Worm (Caenorhabditis elegans) whole organism, L2 larva: Measurements from ENCODE around the gene R10E4.1.

Experiments
- C34F6.9 ChIP-seq: fragments of 150-350 bp; optimal IDR thresholded peaks from 2 replicates; lab custom pipeline; 2014; ENCODE audit warnings: missing biosample characterization, missing genetic modification characterization
- F13H6.1 ChIP-seq: sonication (generic microtip); optimal IDR thresholded peaks from 2 replicates; lab custom pipeline; 2016; ENCODE audit warnings: missing genetic modification characterization, missing compliant biosample characterization
- R02D3.7 ChIP-seq: fragments of 150-350 bp; optimal IDR thresholded peaks from 2 replicates; lab custom pipeline; 2014; ENCODE audit warnings: missing biosample characterization, missing genetic modification characterization
- Y55F3AM.14 ChIP-seq: fragments of 200-800 bp; sonication (Bioruptor generic); optimal IDR thresholded peaks from 2 replicates; lab custom pipeline; 2018; ENCODE audit warnings: mild to moderate bottlenecking, missing genetic modification characterization, missing compliant biosample characterization
- ZK546.5 ChIP-seq: sonication (generic microtip); optimal IDR thresholded peaks from 2 replicates; lab custom pipeline; 2017; ENCODE audit warnings: missing biosample characterization, missing genetic modification characterization
- alr-1 ChIP-seq: fragments of 150-350 bp; optimal IDR thresholded peaks from 2 replicates; lab custom pipeline; 2014; ENCODE audit warnings: missing biosample characterization, missing genetic modification characterization
- aly-2 ChIP-seq: fragments of 150-350 bp; optimal IDR thresholded peaks from 2 replicates; lab custom pipeline; 2014; ENCODE audit warnings: missing biosample characterization, missing genetic modification characterization
- ama-1 ChIP-seq: fragments of 150-350 bp; optimal IDR thresholded peaks from 2 replicates; lab custom pipeline; 2018; ENCODE audit warnings: inconsistent platforms
- blmp-1 ChIP-seq: sonication (generic microtip); optimal IDR thresholded peaks from 2 replicates; lab custom pipeline; 2017; ENCODE audit warnings: missing genetic modification characterization, mild to moderate bottlenecking, missing compliant biosample characterization, antibody characterized with exemption, moderate library complexity; ENCODE audit not compliant: insufficient read depth
- ceh-16 ChIP-seq: fragments of 150-350 bp; optimal IDR thresholded peaks from 2 replicates; lab custom pipeline; 2014; ENCODE audit warnings: missing biosample characterization, missing genetic modification characterization
- ceh-82 ChIP-seq: fragments of 150-350 bp; optimal IDR thresholded peaks from 2 replicates; lab custom pipeline; 2014; ENCODE audit warnings: missing biosample characterization, missing genetic modification characterization
- crh-2 ChIP-seq: sonication (generic microtip); optimal IDR thresholded peaks from 2 replicates; lab custom pipeline; 2017; ENCODE audit warnings: missing biosample characterization, missing genetic modification characterization
- dmd-4 ChIP-seq: sonication (generic microtip); optimal IDR thresholded peaks from 2 replicates; lab custom pipeline; 2017; ENCODE audit warnings: missing biosample characterization, missing genetic modification characterization
- egl-27 ChIP-seq: sonication (generic microtip); optimal IDR thresholded peaks from 3 replicates; lab custom pipeline; 2017; ENCODE audit warnings: missing biosample characterization, missing genetic modification reagents, missing genetic modification characterization
- elt-1 ChIP-seq: fragments of 150-350 bp; optimal IDR thresholded peaks from 2 replicates; lab custom pipeline; 2014; ENCODE audit warnings: missing biosample characterization, missing genetic modification characterization
- elt-3 ChIP-seq: sonication (generic microtip); optimal IDR thresholded peaks from 2 replicates; lab custom pipeline; 2017; ENCODE audit warnings: missing biosample characterization, missing genetic modification characterization
- fos-1 ChIP-seq: fragments of 150-350 bp; optimal IDR thresholded peaks from 2 replicates; lab custom pipeline; 2014; ENCODE audit warnings: missing biosample characterization, missing genetic modification characterization
- gmeb-1 ChIP-seq: fragments of 150-350 bp; optimal IDR thresholded peaks from 2 replicates; lab custom pipeline; 2014; ENCODE audit warnings: missing biosample characterization, missing genetic modification characterization
- lin-11 ChIP-seq: fragments of 150-350 bp; sonication (generic microtip); optimal IDR thresholded peaks from 2 replicates; lab custom pipeline; 2014; ENCODE audit warnings: missing biosample characterization, missing genetic modification characterization, inconsistent platforms, mixed read lengths
- lin-13 ChIP-seq: fragments of 150-350 bp; optimal IDR thresholded peaks from 2 replicates; lab custom pipeline; 2014; ENCODE audit warnings: missing biosample characterization, missing genetic modification reagents, missing genetic modification characterization
- lin-39 ChIP-seq: fragments of 150-350 bp; optimal IDR thresholded peaks from 2 replicates; lab custom pipeline; 2014; ENCODE audit warnings: missing biosample characterization, missing genetic modification reagents, missing genetic modification characterization
- lsy-2 ChIP-seq, 2 experiments: fragments of 150-350 bp in 1 of 2; sonication (generic microtip) in 1 of 2; optimal IDR thresholded peaks; 2 replicates each; lab custom pipeline; 2014 to 2017; ENCODE audit warnings: missing biosample characterization in 2 of 2, missing genetic modification characterization in 2 of 2
- mab-5 ChIP-seq: fragments of 150-350 bp; optimal IDR thresholded peaks from 2 replicates; lab custom pipeline; 2014; ENCODE audit warnings: missing biosample characterization, missing genetic modification characterization
- mbf-1 ChIP-seq: sonication (generic microtip); optimal IDR thresholded peaks from 2 replicates; lab custom pipeline; 2017; ENCODE audit warnings: missing biosample characterization, missing genetic modification characterization
- mdl-1 ChIP-seq, 2 experiments: fragments of 150-350 bp in 1 of 2; sonication (generic microtip) in 1 of 2; optimal IDR thresholded peaks; 2 replicates each; lab custom pipeline; 2017; ENCODE audit warnings: missing biosample characterization in 2 of 2, missing genetic modification characterization in 2 of 2
- nhr-10 ChIP-seq: sonication (generic microtip); optimal IDR thresholded peaks from 2 replicates; lab custom pipeline; 2017; ENCODE audit warnings: missing biosample characterization, missing genetic modification characterization
- nhr-11 ChIP-seq: fragments of 150-350 bp; optimal IDR thresholded peaks from 2 replicates; lab custom pipeline; 2014; ENCODE audit warnings: missing biosample characterization, missing genetic modification characterization
- nhr-12 ChIP-seq: fragments of 150-350 bp; optimal IDR thresholded peaks from 2 replicates; lab custom pipeline; 2014; ENCODE audit warnings: missing biosample characterization, missing genetic modification characterization
- nhr-129 ChIP-seq: fragments of 150-350 bp; optimal IDR thresholded peaks from 2 replicates; lab custom pipeline; 2014; ENCODE audit warnings: missing biosample characterization, missing genetic modification characterization
- nhr-21 ChIP-seq: fragments of 150-350 bp; optimal IDR thresholded peaks from 2 replicates; lab custom pipeline; 2014; ENCODE audit warnings: missing biosample characterization, missing genetic modification characterization
- nhr-23 ChIP-seq: fragments of 150-350 bp; optimal IDR thresholded peaks from 2 replicates; lab custom pipeline; 2014; ENCODE audit warnings: missing biosample characterization, missing genetic modification reagents, missing genetic modification characterization
- nhr-237 ChIP-seq: fragments of 150-350 bp; optimal IDR thresholded peaks from 2 replicates; lab custom pipeline; 2014; ENCODE audit warnings: missing biosample characterization, missing genetic modification characterization
- nhr-25 ChIP-seq: fragments of 150-350 bp; sonication (generic microtip); optimal IDR thresholded peaks from 3 replicates; lab custom pipeline; 2014; ENCODE audit warnings: missing biosample characterization, missing genetic modification characterization
- nhr-6 ChIP-seq: fragments of 150-350 bp; optimal IDR thresholded peaks from 2 replicates; lab custom pipeline; 2014; ENCODE audit warnings: missing biosample characterization, missing genetic modification characterization
- nhr-77 ChIP-seq: fragments of 150-350 bp; optimal IDR thresholded peaks from 2 replicates; lab custom pipeline; 2014; ENCODE audit warnings: missing biosample characterization, missing genetic modification characterization
- peb-1 ChIP-seq: fragments of 150-350 bp; optimal IDR thresholded peaks from 2 replicates; lab custom pipeline; 2014; ENCODE audit warnings: missing biosample characterization, missing genetic modification characterization
- sem-4 ChIP-seq: fragments of 150-350 bp; optimal IDR thresholded peaks from 2 replicates; lab custom pipeline; 2014; ENCODE audit warnings: missing biosample characterization, missing genetic modification reagents, missing genetic modification characterization
- skn-1 ChIP-seq: sonication (generic microtip); optimal IDR thresholded peaks from 2 replicates; lab custom pipeline; 2017; ENCODE audit warnings: missing biosample characterization, missing genetic modification characterization
- sma-3 ChIP-seq: sonication (generic microtip); optimal IDR thresholded peaks from 2 replicates; lab custom pipeline; 2016; ENCODE audit warnings: missing genetic modification reagents, missing genetic modification characterization, missing compliant biosample characterization
- sma-9 ChIP-seq, 2 experiments: fragments of 150-350 bp in 1 of 2; sonication (generic microtip) in 1 of 2; optimal IDR thresholded peaks; 2 replicates each; lab custom pipeline; 2014 to 2016; ENCODE audit warnings: missing genetic modification characterization in 2 of 2, mild to moderate bottlenecking in 1 of 2, missing biosample characterization in 1 of 2, missing compliant biosample characterization in 1 of 2, missing genetic modification reagents in 1 of 2, moderate library complexity in 1 of 2
- snpc-4 ChIP-seq: fragments of 150-350 bp; optimal IDR thresholded peaks from 2 replicates; lab custom pipeline; 2014; ENCODE audit warnings: missing biosample characterization, missing genetic modification characterization
- unc-39 ChIP-seq: fragments of 150-350 bp; optimal IDR thresholded peaks from 2 replicates; lab custom pipeline; 2014; ENCODE audit warnings: missing biosample characterization, missing genetic modification characterization
- unc-55 ChIP-seq: fragments of 150-350 bp; sonication (generic microtip); optimal IDR thresholded peaks from 3 replicates; lab custom pipeline; 2014; ENCODE audit warnings: missing biosample characterization, missing genetic modification reagents, missing genetic modification characterization
- unc-62 ChIP-seq: fragments of 150-350 bp; optimal IDR thresholded peaks from 2 replicates; lab custom pipeline; 2014; ENCODE audit warnings: missing biosample characterization, missing genetic modification reagents, missing genetic modification characterization
- zag-1 ChIP-seq: fragments of 150-350 bp; optimal IDR thresholded peaks from 2 replicates; lab custom pipeline; 2014; ENCODE audit warnings: missing biosample characterization, missing genetic modification characterization
- ztf-1 ChIP-seq: fragments of 200-800 bp; sonication (Bioruptor generic); conservative IDR thresholded peaks from 2 replicates; pipeline ENCODE4 v1.3.6; 2022; ENCODE audit warnings: missing genetic modification characterization, missing compliant biosample characterization
- ztf-11 ChIP-seq: sonication (generic microtip); optimal IDR thresholded peaks from 2 replicates; lab custom pipeline; 2017; ENCODE audit warnings: missing biosample characterization, missing genetic modification characterization
- ztf-4 ChIP-seq: fragments of 150-350 bp; optimal IDR thresholded peaks from 2 replicates; lab custom pipeline; 2014; ENCODE audit warnings: missing biosample characterization, missing genetic modification characterization

R10E4.1 gene

ce11 chrIII:4283175-4283574, 13.6 kb downstream of the R10E4.1 start:
- TF ChIP-seq lin-13 (no peak), mab-5 (tag; lab: Kevin White, UChicago) (no peak), nhr-10 (tag; lab: Kevin White, UChicago) (no peak), F13H6.1 (tag; lab: Kevin White, UChicago) (peak; percentile 90), crh-2 (tag; lab: Kevin White, UChicago) (no peak), lsy-2 (tag; optimal IDR thresholded peaks at IDR 0.05; lab: Kevin White, UChicago) (peak in 1 of 2 experiments; percentile 41), peb-1 (tag; lab: Kevin White, UChicago) (no peak), C34F6.9 (tag; lab: Kevin White, UChicago) (peak; percentile 35), egl-27 (tag; lab: Kevin White, UChicago) (peak; percentile 44), sma-9 (GFP tag; optimal IDR thresholded peaks at IDR 0.05; lab: Kevin White, UChicago) (peak; percentile 80), sma-9 (tag; optimal IDR thresholded peaks at IDR 0.05; lab: Kevin White, UChicago) (no peak), ztf-4 (tag; lab: Kevin White, UChicago) (peak; percentile 21), nhr-6 (tag; lab: Kevin White, UChicago) (no peak), nhr-129 (tag; lab: Kevin White, UChicago) (peak; percentile 68), unc-62 (GFP tag; lab: Kevin White, UChicago) (no peak)

ce11 chrIII:4284732-4285165, 15.2 kb downstream of the R10E4.1 start:
- no peak for TF ChIP-seq ama-1
- TF ChIP-seq ceh-16 (tag; lab: Kevin White, UChicago) = peak; percentile 90
- peak; percentile 41 for TF ChIP-seq nhr-6 (tag; lab: Kevin White, UChicago)
- no peak for TF ChIP-seq aly-2 (tag; lab: Kevin White, UChicago)
- TF ChIP-seq peb-1 (tag; lab: Kevin White, UChicago) = no peak
- TF ChIP-seq elt-3 = no peak
- TF ChIP-seq ztf-11 (tag; lab: Kevin White, UChicago) = no peak
- no peak for TF ChIP-seq zag-1 (tag; lab: Kevin White, UChicago)
- peak; percentile 82 for TF ChIP-seq nhr-129 (tag; lab: Kevin White, UChicago)
- no peak for TF ChIP-seq nhr-77 (tag; lab: Kevin White, UChicago)
- TF ChIP-seq lin-11 (tag; lab: Kevin White, UChicago) = no peak
- TF ChIP-seq skn-1 (tag; lab: Kevin White, UChicago) = no peak
- TF ChIP-seq unc-62 (GFP tag; lab: Kevin White, UChicago) = no peak
- peak; percentile 93 for TF ChIP-seq F13H6.1 (tag; lab: Kevin White, UChicago)
- no peak for TF ChIP-seq nhr-11 (tag; lab: Kevin White, UChicago)
- TF ChIP-seq nhr-25 = peak; percentile 95
- TF ChIP-seq ceh-82 = no peak
- no peak for TF ChIP-seq ZK546.5
- peak in 1 of 2 experiments; percentile 82 for TF ChIP-seq mdl-1 (tag; optimal IDR thresholded peaks at IDR 0.05; lab: Kevin White, UChicago)
- TF ChIP-seq nhr-21 (tag; lab: Kevin White, UChicago) = peak; percentile 87
- no peak for TF ChIP-seq lin-39 (tag; lab: Kevin White, UChicago)
- TF ChIP-seq gmeb-1 (tag; lab: Kevin White, UChicago) = peak; percentile 58
- peak; percentile 38 for TF ChIP-seq lin-13
- TF ChIP-seq unc-39 (tag; lab: Kevin White, UChicago) = no peak
- peak; percentile 72 for TF ChIP-seq egl-27 (tag; lab: Kevin White, UChicago)
- no peak for TF ChIP-seq R02D3.7 (tag; lab: Kevin White, UChicago)
- peak; percentile 93 for TF ChIP-seq sma-9 (GFP tag; optimal IDR thresholded peaks at IDR 0.05; lab: Kevin White, UChicago)
- TF ChIP-seq sma-9 (tag; optimal IDR thresholded peaks at IDR 0.05; lab: Kevin White, UChicago) = no peak
- TF ChIP-seq fos-1 (tag; lab: Kevin White, UChicago) = peak; percentile 79
- no peak for TF ChIP-seq mbf-1
- no peak for TF ChIP-seq nhr-10 (tag; lab: Kevin White, UChicago)
- TF ChIP-seq mab-5 (tag; lab: Kevin White, UChicago) = peak; percentile 13
- peak in 1 of 2 experiments; percentile 85 for TF ChIP-seq lsy-2 (tag; optimal IDR thresholded peaks at IDR 0.05; lab: Kevin White, UChicago)
- TF ChIP-seq alr-1 (tag; lab: Kevin White, UChicago) = no peak
- peak; percentile 97 for TF ChIP-seq sma-3 (GFP tag; lab: Kevin White, UChicago)
- peak; percentile 30 for TF ChIP-seq snpc-4 (tag; lab: Kevin White, UChicago)
- no peak for TF ChIP-seq ztf-1 (GFP tag; lab: Robert Waterston, UW)
- no peak for TF ChIP-seq nhr-23 (tag; lab: Kevin White, UChicago)
- TF ChIP-seq unc-55 (GFP tag; lab: Kevin White, UChicago) = no peak
- peak; percentile 58 for TF ChIP-seq sem-4 (tag; lab: Kevin White, UChicago)
- TF ChIP-seq nhr-12 (tag; lab: Kevin White, UChicago) = no peak
- TF ChIP-seq blmp-1 (tag; lab: Kevin White, UChicago) = peak; percentile 79
- peak; percentile 62 for TF ChIP-seq Y55F3AM.14 (GFP tag; lab: Kevin White, UChicago)
- TF ChIP-seq C34F6.9 (tag; lab: Kevin White, UChicago) = peak; percentile 56
- no peak for TF ChIP-seq ztf-4 (tag; lab: Kevin White, UChicago)
- no peak for TF ChIP-seq dmd-4 (tag; lab: Kevin White, UChicago)
- no peak for TF ChIP-seq elt-1 (tag; lab: Kevin White, UChicago)
- peak; percentile 73 for TF ChIP-seq crh-2 (tag; lab: Kevin White, UChicago)
- TF ChIP-seq nhr-237 (tag; lab: Kevin White, UChicago) = no peak
